Worm (Caenorhabditis elegans) whole organism, L2 larva: ENCODE measurements around the gene F42G2.5.

ENCODE experiments used
- C34F6.9 ChIP-seq: fragments of 150-350 bp; optimal IDR thresholded peaks from 2 replicates; lab custom pipeline; 2014; ENCODE audit warnings: missing biosample characterization, missing genetic modification characterization
- F13H6.1 ChIP-seq: sonication (generic microtip); optimal IDR thresholded peaks from 2 replicates; lab custom pipeline; 2016; ENCODE audit warnings: missing genetic modification characterization, missing compliant biosample characterization
- Y55F3AM.14 ChIP-seq: fragments of 200-800 bp; sonication (Bioruptor generic); optimal IDR thresholded peaks from 2 replicates; lab custom pipeline; 2018; ENCODE audit warnings: mild to moderate bottlenecking, missing genetic modification characterization, missing compliant biosample characterization
- ZK546.5 ChIP-seq: sonication (generic microtip); optimal IDR thresholded peaks from 2 replicates; lab custom pipeline; 2017; ENCODE audit warnings: missing biosample characterization, missing genetic modification characterization
- alr-1 ChIP-seq: fragments of 150-350 bp; optimal IDR thresholded peaks from 2 replicates; lab custom pipeline; 2014; ENCODE audit warnings: missing biosample characterization, missing genetic modification characterization
- blmp-1 ChIP-seq: sonication (generic microtip); optimal IDR thresholded peaks from 2 replicates; lab custom pipeline; 2017; ENCODE audit warnings: missing genetic modification characterization, mild to moderate bottlenecking, missing compliant biosample characterization, antibody characterized with exemption, moderate library complexity; ENCODE audit not compliant: insufficient read depth
- ceh-16 ChIP-seq: fragments of 150-350 bp; optimal IDR thresholded peaks from 2 replicates; lab custom pipeline; 2014; ENCODE audit warnings: missing biosample characterization, missing genetic modification characterization
- ceh-82 ChIP-seq: fragments of 150-350 bp; optimal IDR thresholded peaks from 2 replicates; lab custom pipeline; 2014; ENCODE audit warnings: missing biosample characterization, missing genetic modification characterization
- crh-2 ChIP-seq: sonication (generic microtip); optimal IDR thresholded peaks from 2 replicates; lab custom pipeline; 2017; ENCODE audit warnings: missing biosample characterization, missing genetic modification characterization
- dmd-4 ChIP-seq: sonication (generic microtip); optimal IDR thresholded peaks from 2 replicates; lab custom pipeline; 2017; ENCODE audit warnings: missing biosample characterization, missing genetic modification characterization
- egl-27 ChIP-seq: sonication (generic microtip); optimal IDR thresholded peaks from 3 replicates; lab custom pipeline; 2017; ENCODE audit warnings: missing biosample characterization, missing genetic modification reagents, missing genetic modification characterization
- elt-3 ChIP-seq: sonication (generic microtip); optimal IDR thresholded peaks from 2 replicates; lab custom pipeline; 2017; ENCODE audit warnings: missing biosample characterization, missing genetic modification characterization
- fos-1 ChIP-seq: fragments of 150-350 bp; optimal IDR thresholded peaks from 2 replicates; lab custom pipeline; 2014; ENCODE audit warnings: missing biosample characterization, missing genetic modification characterization
- gmeb-1 ChIP-seq: fragments of 150-350 bp; optimal IDR thresholded peaks from 2 replicates; lab custom pipeline; 2014; ENCODE audit warnings: missing biosample characterization, missing genetic modification characterization
- lin-11 ChIP-seq: fragments of 150-350 bp; sonication (generic microtip); optimal IDR thresholded peaks from 2 replicates; lab custom pipeline; 2014; ENCODE audit warnings: missing biosample characterization, missing genetic modification characterization, inconsistent platforms, mixed read lengths
- lin-13 ChIP-seq: fragments of 150-350 bp; optimal IDR thresholded peaks from 2 replicates; lab custom pipeline; 2014; ENCODE audit warnings: missing biosample characterization, missing genetic modification reagents, missing genetic modification characterization
- lsy-2 ChIP-seq, 2 experiments: fragments of 150-350 bp in 1 of 2; sonication (generic microtip) in 1 of 2; optimal IDR thresholded peaks; 2 replicates each; lab custom pipeline; 2014 to 2017; ENCODE audit warnings: missing biosample characterization in 2 of 2, missing genetic modification characterization in 2 of 2
- mab-5 ChIP-seq: fragments of 150-350 bp; optimal IDR thresholded peaks from 2 replicates; lab custom pipeline; 2014; ENCODE audit warnings: missing biosample characterization, missing genetic modification characterization
- mbf-1 ChIP-seq: sonication (generic microtip); optimal IDR thresholded peaks from 2 replicates; lab custom pipeline; 2017; ENCODE audit warnings: missing biosample characterization, missing genetic modification characterization
- mdl-1 ChIP-seq, 2 experiments: fragments of 150-350 bp in 1 of 2; sonication (generic microtip) in 1 of 2; optimal IDR thresholded peaks; 2 replicates each; lab custom pipeline; 2017; ENCODE audit warnings: missing biosample characterization in 2 of 2, missing genetic modification characterization in 2 of 2
- nhr-10 ChIP-seq: sonication (generic microtip); optimal IDR thresholded peaks from 2 replicates; lab custom pipeline; 2017; ENCODE audit warnings: missing biosample characterization, missing genetic modification characterization
- nhr-11 ChIP-seq: fragments of 150-350 bp; optimal IDR thresholded peaks from 2 replicates; lab custom pipeline; 2014; ENCODE audit warnings: missing biosample characterization, missing genetic modification characterization
- nhr-12 ChIP-seq: fragments of 150-350 bp; optimal IDR thresholded peaks from 2 replicates; lab custom pipeline; 2014; ENCODE audit warnings: missing biosample characterization, missing genetic modification characterization
- nhr-21 ChIP-seq: fragments of 150-350 bp; optimal IDR thresholded peaks from 2 replicates; lab custom pipeline; 2014; ENCODE audit warnings: missing biosample characterization, missing genetic modification characterization
- nhr-23 ChIP-seq: fragments of 150-350 bp; optimal IDR thresholded peaks from 2 replicates; lab custom pipeline; 2014; ENCODE audit warnings: missing biosample characterization, missing genetic modification reagents, missing genetic modification characterization
- nhr-237 ChIP-seq: fragments of 150-350 bp; optimal IDR thresholded peaks from 2 replicates; lab custom pipeline; 2014; ENCODE audit warnings: missing biosample characterization, missing genetic modification characterization
- nhr-25 ChIP-seq: fragments of 150-350 bp; sonication (generic microtip); optimal IDR thresholded peaks from 3 replicates; lab custom pipeline; 2014; ENCODE audit warnings: missing biosample characterization, missing genetic modification characterization
- nhr-6 ChIP-seq: fragments of 150-350 bp; optimal IDR thresholded peaks from 2 replicates; lab custom pipeline; 2014; ENCODE audit warnings: missing biosample characterization, missing genetic modification characterization
- peb-1 ChIP-seq: fragments of 150-350 bp; optimal IDR thresholded peaks from 2 replicates; lab custom pipeline; 2014; ENCODE audit warnings: missing biosample characterization, missing genetic modification characterization
- sem-4 ChIP-seq: fragments of 150-350 bp; optimal IDR thresholded peaks from 2 replicates; lab custom pipeline; 2014; ENCODE audit warnings: missing biosample characterization, missing genetic modification reagents, missing genetic modification characterization
- skn-1 ChIP-seq: sonication (generic microtip); optimal IDR thresholded peaks from 2 replicates; lab custom pipeline; 2017; ENCODE audit warnings: missing biosample characterization, missing genetic modification characterization
- sma-3 ChIP-seq: sonication (generic microtip); optimal IDR thresholded peaks from 2 replicates; lab custom pipeline; 2016; ENCODE audit warnings: missing genetic modification reagents, missing genetic modification characterization, missing compliant biosample characterization
- sma-9 ChIP-seq, 2 experiments: fragments of 150-350 bp in 1 of 2; sonication (generic microtip) in 1 of 2; optimal IDR thresholded peaks; 2 replicates each; lab custom pipeline; 2014 to 2016; ENCODE audit warnings: missing genetic modification characterization in 2 of 2, mild to moderate bottlenecking in 1 of 2, missing biosample characterization in 1 of 2, missing compliant biosample characterization in 1 of 2, missing genetic modification reagents in 1 of 2, moderate library complexity in 1 of 2
- snpc-4 ChIP-seq: fragments of 150-350 bp; optimal IDR thresholded peaks from 2 replicates; lab custom pipeline; 2014; ENCODE audit warnings: missing biosample characterization, missing genetic modification characterization
- unc-62 ChIP-seq: fragments of 150-350 bp; optimal IDR thresholded peaks from 2 replicates; lab custom pipeline; 2014; ENCODE audit warnings: missing biosample characterization, missing genetic modification reagents, missing genetic modification characterization
- ztf-11 ChIP-seq: sonication (generic microtip); optimal IDR thresholded peaks from 2 replicates; lab custom pipeline; 2017; ENCODE audit warnings: missing biosample characterization, missing genetic modification characterization
- ztf-4 ChIP-seq: fragments of 150-350 bp; optimal IDR thresholded peaks from 2 replicates; lab custom pipeline; 2014; ENCODE audit warnings: missing biosample characterization, missing genetic modification characterization

F42G2.5 gene

ce11 chrII:2418836-2419235 is 1.0 kb upstream of the F42G2.5 start, which contains the start of gene fbxc-20:
Gene fbxc-20 (plus strand): TSS chrII:2419136.
- TF ChIP-seq sma-9 (GFP tag; optimal IDR thresholded peaks at IDR 0.05; lab: Kevin White, UChicago) (no peak), sma-9 (tag; optimal IDR thresholded peaks at IDR 0.05; lab: Kevin White, UChicago) (no peak), snpc-4 (tag; lab: Kevin White, UChicago) (no peak)
- TF ChIP-seq, all 48 proteins: peak for 0

- TF ChIP-seq ztf-4 (tag; lab: Kevin White, UChicago) (no peak), nhr-237 (no peak), nhr-6 (tag; lab: Kevin White, UChicago) (no peak), nhr-25 (tag; lab: Kevin White, UChicago) (no peak), C34F6.9 (tag; lab: Kevin White, UChicago) (no peak), sma-3 (GFP tag; lab: Kevin White, UChicago) (no peak), nhr-12 (tag; lab: Kevin White, UChicago) (no peak), nhr-10 (no peak), alr-1 (tag; lab: Kevin White, UChicago) (no peak), fos-1 (tag; lab: Kevin White, UChicago) (peak; percentile 37), crh-2 (tag; lab: Kevin White, UChicago) (peak; percentile 5), gmeb-1 (tag; lab: Kevin White, UChicago) (peak; percentile 6), ZK546.5 (tag; lab: Kevin White, UChicago) (no peak), unc-62 (no peak), mab-5 (tag; lab: Kevin White, UChicago) (no peak)
Measured at ce11 chrII:2415439-2415838, 2.4 kb downstream of the F42G2.5 start, which contains the start of gene fbxa-4. Gene fbxa-4 (minus strand): TSS chrII:2415531.

ce11 chrII:2412649-2413048 is 5.1 kb downstream of the F42G2.5 start, which contains the start of gene fbxa-182:
Gene fbxa-182 (minus strand): TSS chrII:2412749.
- no peak for TF ChIP-seq lin-11
- TF ChIP-seq elt-3 (tag; lab: Kevin White, UChicago): no peak
- no peak for TF ChIP-seq sem-4 (tag; lab: Kevin White, UChicago)
- no peak for TF ChIP-seq gmeb-1 (tag; lab: Kevin White, UChicago)
- TF ChIP-seq, all 48 proteins: peak for 0

- TF ChIP-seq C34F6.9 (tag; lab: Kevin White, UChicago) (no peak), ceh-82 (tag; lab: Kevin White, UChicago) (no peak), fos-1 (tag; lab: Kevin White, UChicago) (no peak), Y55F3AM.14 (GFP tag; lab: Kevin White, UChicago) (no peak), dmd-4 (tag; lab: Kevin White, UChicago) (no peak), ZK546.5 (tag; lab: Kevin White, UChicago) (no peak), mbf-1 (tag; lab: Kevin White, UChicago) (no peak), mdl-1 (tag; optimal IDR thresholded peaks at IDR 0.05; lab: Kevin White, UChicago) (no peak), nhr-11 (tag; lab: Kevin White, UChicago) (no peak), lin-13 (GFP tag; lab: Kevin White, UChicago) (no peak), gmeb-1 (tag; lab: Kevin White, UChicago) (no peak), sma-9 (GFP tag; optimal IDR thresholded peaks at IDR 0.05; lab: Kevin White, UChicago) (no peak), sma-9 (tag; optimal IDR thresholded peaks at IDR 0.05; lab: Kevin White, UChicago) (no peak), egl-27 (tag; lab: Kevin White, UChicago) (no peak), F13H6.1 (tag; lab: Kevin White, UChicago) (no peak), nhr-21 (tag; lab: Kevin White, UChicago) (no peak), alr-1 (tag; lab: Kevin White, UChicago) (no peak), skn-1 (no peak)
Measured at ce11 chrII:2411555-2411954, 6.2 kb downstream of the F42G2.5 start.

- TF ChIP-seq lsy-2 (tag; optimal IDR thresholded peaks at IDR 0.05; lab: Kevin White, UChicago): no peak
- TF ChIP-seq blmp-1 (tag; lab: Kevin White, UChicago): no peak
- TF ChIP-seq peb-1: no peak
- TF ChIP-seq nhr-25 (tag; lab: Kevin White, UChicago): no peak
- TF ChIP-seq ceh-16 (tag; lab: Kevin White, UChicago): no peak
- no peak for TF ChIP-seq nhr-23 (tag; lab: Kevin White, UChicago)
- TF ChIP-seq nhr-237: no peak
- TF ChIP-seq nhr-11 (tag; lab: Kevin White, UChicago): no peak
- TF ChIP-seq sma-3 (GFP tag; lab: Kevin White, UChicago): no peak
- TF ChIP-seq ceh-82 (tag; lab: Kevin White, UChicago): no peak
- TF ChIP-seq skn-1: no peak
- no peak for TF ChIP-seq mab-5 (tag; lab: Kevin White, UChicago)
- TF ChIP-seq ztf-11 (tag; lab: Kevin White, UChicago): no peak
Measured at ce11 chrII:2411093-2411492, 6.7 kb downstream of the F42G2.5 start.
